Worm (Caenorhabditis elegans) whole organism, L1 larva: ENCODE measurements around the gene Y57A10C.9.

Source experiments
- F16B12.6 ChIP-seq: fragments of 150-350 bp; optimal IDR thresholded peaks from 2 replicates; lab custom pipeline; 2014; ENCODE audit warnings: missing biosample characterization, missing genetic modification characterization
- nhr-237 ChIP-seq: fragments of 150-350 bp; optimal IDR thresholded peaks from 2 replicates; lab custom pipeline; 2014; ENCODE audit warnings: missing biosample characterization, missing genetic modification characterization
- nhr-71 ChIP-seq: sonication (generic microtip); optimal IDR thresholded peaks from 2 replicates; lab custom pipeline; 2016; ENCODE audit warnings: mild to moderate bottlenecking, missing genetic modification characterization, moderate library complexity, missing compliant biosample characterization

ce11 chrII:12417514-12417913 lies 20.8 kb downstream of the Y57A10C.9 start, which contains the start of gene sre-27:
- TF ChIP-seq nhr-71 (tag; lab: Kevin White, UChicago) (no peak), F16B12.6 (no peak), nhr-237 (tag; lab: Kevin White, UChicago) (no peak)
